Worm (Caenorhabditis elegans) whole organism, L3 larva: ENCODE measurements around the gene T25B9.6.

Experiments
- ama-1 ChIP-seq: fragments of 150-350 bp; optimal IDR thresholded peaks from 2 replicates; lab custom pipeline; 2018
- egl-27 ChIP-seq: sonication (generic microtip); optimal IDR thresholded peaks from 4 replicates; lab custom pipeline; 2017; ENCODE audit warnings: missing biosample characterization, missing genetic modification reagents, missing genetic modification characterization
- elt-3 ChIP-seq, 3 experiments: fragments of 150-350 bp in 1 of 3; sonication (generic microtip) in 2 of 3; optimal IDR thresholded peaks; 2 replicates in 2 of 3; 4 replicates in 1 of 3; lab custom pipeline; 2014 to 2017; ENCODE audit warnings: missing biosample characterization in 3 of 3, missing genetic modification characterization in 3 of 3
- fos-1 ChIP-seq: fragments of 150-350 bp; optimal IDR thresholded peaks from 2 replicates; lab custom pipeline; 2014; ENCODE audit warnings: missing biosample characterization, missing genetic modification characterization
- pha-4 ChIP-seq: fragments of 150-350 bp; optimal IDR thresholded peaks from 2 replicates; lab custom pipeline; 2014; ENCODE audit warnings: missing biosample characterization, missing genetic modification reagents, missing genetic modification characterization
- skn-1 ChIP-seq: fragments of 150-350 bp; optimal IDR thresholded peaks from 2 replicates; lab custom pipeline; 2014; ENCODE audit warnings: missing biosample characterization, missing genetic modification characterization
- zag-1 ChIP-seq: fragments of 150-350 bp; optimal IDR thresholded peaks from 2 replicates; lab custom pipeline; 2014; ENCODE audit warnings: missing biosample characterization, missing genetic modification characterization
- ztf-4 ChIP-seq: fragments of 150-350 bp; optimal IDR thresholded peaks from 2 replicates; lab custom pipeline; 2014; ENCODE audit warnings: missing biosample characterization, missing genetic modification characterization

- TF ChIP-seq ama-1 (lab: Kevin White, UChicago): no peak
- TF ChIP-seq ztf-4: no peak
- no peak for TF ChIP-seq egl-27
- TF ChIP-seq elt-3 (tag; optimal IDR thresholded peaks at IDR 0.05; lab: Kevin White, UChicago): no peak
- no peak for TF ChIP-seq pha-4 (tag; lab: Kevin White, UChicago)
- no peak for TF ChIP-seq zag-1
- no peak for TF ChIP-seq skn-1 (tag; lab: Kevin White, UChicago)
- TF ChIP-seq fos-1 (tag; lab: Kevin White, UChicago): no peak
Measured at ce11 chrIV:10769353-10769752, 11.4 kb downstream of the T25B9.6 start, which contains the start of gene T25B9.9.
